Worm (Caenorhabditis elegans) whole organism, midembryonic: ENCODE data around the gene nprt-1.

Experiments used
- T22C8.4 ChIP-seq: fragments of 200-800 bp; sonication (Bioruptor generic); IDR thresholded peaks from 2 replicates; pipeline ENCODE4 v1.3.6; 2022; ENCODE audit warnings: missing genetic modification characterization, missing compliant biosample characterization
- cog-1 ChIP-seq: sonication (generic microtip); optimal IDR thresholded peaks from 2 replicates; lab custom pipeline; 2016; ENCODE audit warnings: missing genetic modification characterization, missing compliant biosample characterization
- flt-1 ChIP-seq: fragments of 200-800 bp; sonication (Bioruptor generic); IDR thresholded peaks from 2 replicates; pipeline ENCODE4 v1.3.6; 2022; ENCODE audit warnings: missing genetic modification characterization, missing compliant biosample characterization
- klf-2 ChIP-seq: fragments of 200-800 bp; sonication (Bioruptor generic); conservative IDR thresholded peaks from 2 replicates; pipeline ENCODE4 v1.3.6; 2022; ENCODE audit warnings: missing genetic modification reagents, missing genetic modification characterization, missing compliant biosample characterization
- med-1 ChIP-seq: sonication (generic microtip); optimal IDR thresholded peaks from 2 replicates; lab custom pipeline; 2017; ENCODE audit warnings: missing genetic modification characterization, mild to moderate bottlenecking, missing compliant biosample characterization, antibody characterized with exemption, missing genetic modification reagents; ENCODE audit not compliant: insufficient read depth
- ref-1 ChIP-seq: fragments of 200-800 bp; sonication (Bioruptor generic); conservative IDR thresholded peaks from 2 replicates; pipeline ENCODE4 v1.3.6; 2022; ENCODE audit warnings: missing genetic modification reagents, missing genetic modification characterization, missing compliant biosample characterization
- tab-1 ChIP-seq: fragments of 200-800 bp; sonication (Bioruptor generic); IDR thresholded peaks from 2 replicates; pipeline ENCODE4 v1.3.6; 2022; ENCODE audit warnings: missing genetic modification characterization, missing compliant biosample characterization
- ztf-23 ChIP-seq: fragments of 200-800 bp; sonication (Bioruptor generic); IDR thresholded peaks from 2 replicates; pipeline ENCODE4 v1.3.6; 2022; ENCODE audit warnings: missing genetic modification reagents, missing genetic modification characterization, missing compliant biosample characterization
- ztf-29 ChIP-seq: fragments of 200-800 bp; sonication (Bioruptor generic); IDR thresholded peaks from 2 replicates; pipeline ENCODE4 v1.3.6; 2022; ENCODE audit warnings: missing genetic modification reagents, missing genetic modification characterization, missing compliant biosample characterization

The nprt-1 gene

ce11 chrIV:2843882-2844281 lies 46.4 kb downstream of the nprt-1 start, which contains the start of gene Y54G2A.15:
Y54G2A.15 (minus strand) TSS chrIV:2843982.
- TF ChIP-seq flt-1 (GFP tag; lab: Robert Waterston, UW) (no peak), ref-1 (GFP tag; lab: Robert Waterston, UW) (no peak), ztf-29 (GFP tag; lab: Robert Waterston, UW) (no peak), ztf-23 (GFP tag; lab: Robert Waterston, UW) (no peak), tab-1 (no peak), med-1 (GFP tag; lab: Kevin White, UChicago) (no peak), klf-2 (GFP tag; lab: Robert Waterston, UW) (no peak), T22C8.4 (GFP tag; lab: Robert Waterston, UW) (no peak), cog-1 (tag; lab: Kevin White, UChicago) (no peak)

ce11 chrIV:2842162-2842561 lies 48.1 kb downstream of the nprt-1 start, which contains the start of gene clec-84:
clec-84 (plus strand) TSS chrIV:2842462.
- TF ChIP-seq flt-1 (GFP tag; lab: Robert Waterston, UW), result no peak

- no peak for TF ChIP-seq cog-1 (tag; lab: Kevin White, UChicago)
- TF ChIP-seq flt-1 (GFP tag; lab: Robert Waterston, UW), result no peak
- no peak for TF ChIP-seq tab-1
- TF ChIP-seq med-1 (GFP tag; lab: Kevin White, UChicago), result no peak
- no peak for TF ChIP-seq ztf-23 (GFP tag; lab: Robert Waterston, UW)
- no peak for TF ChIP-seq ref-1 (GFP tag; lab: Robert Waterston, UW)
- TF ChIP-seq ztf-29 (GFP tag; lab: Robert Waterston, UW), result no peak
- no peak for TF ChIP-seq klf-2 (GFP tag; lab: Robert Waterston, UW)
- no peak for TF ChIP-seq T22C8.4 (GFP tag; lab: Robert Waterston, UW)
Measured at ce11 chrIV:2841260-2841659, 49.0 kb downstream of the nprt-1 start, which contains the start of gene clec-83. clec-83 (minus strand) TSS chrIV:2841472.

- TF ChIP-seq med-1 (GFP tag; lab: Kevin White, UChicago) (no peak), tab-1 (no peak), cog-1 (tag; lab: Kevin White, UChicago) (no peak), ztf-23 (GFP tag; lab: Robert Waterston, UW) (no peak), ztf-29 (GFP tag; lab: Robert Waterston, UW) (no peak)
Measured at ce11 chrIV:2838308-2838707, 51.9 kb downstream of the nprt-1 start, which contains the start of gene Y54G2A.7. Y54G2A.7 (plus strand) TSS chrIV:2838608.

ce11 chrIV:2835364-2835763 lies 54.9 kb downstream of the nprt-1 start, which contains the start of gene clec-82:
clec-82 (plus strand) TSS chrIV:2835664.
- TF ChIP-seq T22C8.4 (GFP tag; lab: Robert Waterston, UW) (no peak), ref-1 (GFP tag; lab: Robert Waterston, UW) (no peak), tab-1 (no peak), cog-1 (tag; lab: Kevin White, UChicago) (no peak), flt-1 (GFP tag; lab: Robert Waterston, UW) (no peak), ztf-23 (GFP tag; lab: Robert Waterston, UW) (no peak), ztf-29 (GFP tag; lab: Robert Waterston, UW) (no peak), med-1 (GFP tag; lab: Kevin White, UChicago) (no peak), klf-2 (GFP tag; lab: Robert Waterston, UW) (no peak)

- no peak for TF ChIP-seq flt-1 (GFP tag; lab: Robert Waterston, UW)
- no peak for TF ChIP-seq med-1 (GFP tag; lab: Kevin White, UChicago)
- TF ChIP-seq cog-1 (tag; lab: Kevin White, UChicago), result no peak
- no peak for TF ChIP-seq klf-2 (GFP tag; lab: Robert Waterston, UW)
- no peak for TF ChIP-seq T22C8.4 (GFP tag; lab: Robert Waterston, UW)
- no peak for TF ChIP-seq ztf-23 (GFP tag; lab: Robert Waterston, UW)
- TF ChIP-seq ztf-29 (GFP tag; lab: Robert Waterston, UW), result no peak
- TF ChIP-seq ref-1 (GFP tag; lab: Robert Waterston, UW), result no peak
- no peak for TF ChIP-seq tab-1
Measured at ce11 chrIV:2834516-2834915, 55.7 kb downstream of the nprt-1 start, which contains the start of gene pudl-2. pudl-2 (plus strand) TSS chrIV:2834816.

- no peak for TF ChIP-seq klf-2 (GFP tag; lab: Robert Waterston, UW)
Measured at ce11 chrIV:2832587-2832986, 57.7 kb downstream of the nprt-1 start, which contains the start of the genes Y54G2A.48 and pudl-1. Y54G2A.48 (minus strand) TSS chrIV:2832687. pudl-1 (plus strand) TSS chrIV:2832906.

- TF ChIP-seq flt-1 (GFP tag; lab: Robert Waterston, UW), result no peak
- no peak for TF ChIP-seq ztf-29 (GFP tag; lab: Robert Waterston, UW)
- TF ChIP-seq klf-2 (GFP tag; lab: Robert Waterston, UW), result no peak
- no peak for TF ChIP-seq ref-1 (GFP tag; lab: Robert Waterston, UW)
- no peak for TF ChIP-seq tab-1
- TF ChIP-seq med-1 (GFP tag; lab: Kevin White, UChicago), result no peak
- no peak for TF ChIP-seq ztf-23 (GFP tag; lab: Robert Waterston, UW)
- TF ChIP-seq cog-1 (tag; lab: Kevin White, UChicago), result no peak
- TF ChIP-seq T22C8.4 (GFP tag; lab: Robert Waterston, UW), result no peak
Measured at ce11 chrIV:2826335-2826734, 63.9 kb downstream of the nprt-1 start.

ce11 chrIV:2825460-2826103 lies 64.7 kb downstream of the nprt-1 start:
- TF ChIP-seq ztf-29 (GFP tag; lab: Robert Waterston, UW), result no peak
- TF ChIP-seq med-1 (GFP tag; lab: Kevin White, UChicago), result no peak
- TF ChIP-seq tab-1, result no peak
- TF ChIP-seq cog-1 (tag; lab: Kevin White, UChicago), result no peak
- TF ChIP-seq ref-1 (GFP tag; lab: Robert Waterston, UW), result no peak
- TF ChIP-seq klf-2 (GFP tag; lab: Robert Waterston, UW), result no peak
- no peak for TF ChIP-seq flt-1 (GFP tag; lab: Robert Waterston, UW)
- no peak for TF ChIP-seq ztf-23 (GFP tag; lab: Robert Waterston, UW)
- no peak for TF ChIP-seq T22C8.4 (GFP tag; lab: Robert Waterston, UW)
